Fruit fly (Drosophila melanogaster) whole organism: ENCODE data around the gene Pits.

ENCODE experiments used
- CG8478 ChIP-seq: fragments of >200 bp; optimal IDR thresholded peaks from 2 replicates; lab custom pipeline; 2018; ENCODE audit warnings: inconsistent platforms
- Dll ChIP-seq: fragments of >200 bp; optimal IDR thresholded peaks from 2 replicates; lab custom pipeline; 2017
- EcR ChIP-seq, 2 experiments: fragments of >200 bp; optimal IDR thresholded peaks; 2 replicates each; lab custom pipeline; 2017; ENCODE audit warnings: missing biosample characterization in 2 of 2, missing genetic modification characterization in 2 of 2, missing genetic modification reagents in 2 of 2
- pan ChIP-seq: fragments of >200 bp; optimal IDR thresholded peaks from 2 replicates; lab custom pipeline; 2017
- psq ChIP-seq: fragments of >200 bp; optimal IDR thresholded peaks from 2 replicates; lab custom pipeline; 2017
- usp ChIP-seq: fragments of >200 bp; optimal IDR thresholded peaks from 2 replicates; lab custom pipeline; 2017; ENCODE audit warnings: missing biosample characterization, missing genetic modification characterization, mixed read lengths

Pits gene

dm6 chrX:12582984-12583869, at the start of gene Pits:
Gene Pits, minus strand, starts transcription at chrX:12583193.
- no peak for TF ChIP-seq pan (lab: Kevin White, UChicago)
- no peak for TF ChIP-seq psq (lab: Kevin White, UChicago)
- TF ChIP-seq EcR (GFP tag; optimal IDR thresholded peaks at IDR 0.05; lab: Kevin White, UChicago): no peak
- no peak for TF ChIP-seq CG8478 (lab: Kevin White, UChicago)
- no peak for TF ChIP-seq Dll (lab: Kevin White, UChicago)
- TF ChIP-seq usp (GFP tag; lab: Kevin White, UChicago): no peak

- TF ChIP-seq Dll (lab: Kevin White, UChicago) (no peak), CG8478 (lab: Kevin White, UChicago) (no peak), pan (lab: Kevin White, UChicago) (no peak), psq (lab: Kevin White, UChicago) (no peak), usp (GFP tag; lab: Kevin White, UChicago) (no peak), EcR (GFP tag; optimal IDR thresholded peaks at IDR 0.05; lab: Kevin White, UChicago) (no peak)
Observed at dm6 chrX:12632157-12632422, 49.1 kb upstream of the Pits start.

dm6 chrX:12631317-12632156, 48.5 kb upstream of the Pits start, which contains the start of gene Tomosyn:
Gene Tomosyn, plus strand, starts transcription at chrX:12631605.
- TF ChIP-seq Dll (lab: Kevin White, UChicago) (no peak), psq (lab: Kevin White, UChicago) (no peak), CG8478 (lab: Kevin White, UChicago) (no peak), pan (lab: Kevin White, UChicago) (no peak), usp (GFP tag; lab: Kevin White, UChicago) (no peak), EcR (GFP tag; optimal IDR thresholded peaks at IDR 0.05; lab: Kevin White, UChicago) (no peak)

dm6 chrX:12629564-12629963, 46.6 kb upstream of the Pits start, which contains the start of the genes Aven and CG2540:
Gene Aven, minus strand, starts transcription at chrX:12629640.
Gene CG2540, plus strand, starts transcription at chrX:12629878.
- no peak for TF ChIP-seq EcR (GFP tag; optimal IDR thresholded peaks at IDR 0.05; lab: Kevin White, UChicago)
- no peak for TF ChIP-seq CG8478 (lab: Kevin White, UChicago)
- TF ChIP-seq pan (lab: Kevin White, UChicago): no peak

- TF ChIP-seq usp (GFP tag; lab: Kevin White, UChicago) (no peak), Dll (lab: Kevin White, UChicago) (no peak), CG8478 (lab: Kevin White, UChicago) (no peak), pan (lab: Kevin White, UChicago) (no peak), EcR (GFP tag; optimal IDR thresholded peaks at IDR 0.05; lab: Kevin White, UChicago) (no peak), psq (lab: Kevin White, UChicago) (no peak)
Observed at dm6 chrX:12625594-12626274, 42.7 kb upstream of the Pits start.

- TF ChIP-seq psq (lab: Kevin White, UChicago) (no peak), EcR (GFP tag; optimal IDR thresholded peaks at IDR 0.05; lab: Kevin White, UChicago) (no peak), pan (lab: Kevin White, UChicago) (no peak), Dll (lab: Kevin White, UChicago) (no peak), CG8478 (lab: Kevin White, UChicago) (no peak), usp (GFP tag; lab: Kevin White, UChicago) (no peak)
Observed at dm6 chrX:12623992-12624391, 41.0 kb upstream of the Pits start, which contains the start of gene CG15728. Gene CG15728, plus strand, starts transcription at chrX:12624292.

- TF ChIP-seq Dll (lab: Kevin White, UChicago): no peak
- no peak for TF ChIP-seq pan (lab: Kevin White, UChicago)
- no peak for TF ChIP-seq psq (lab: Kevin White, UChicago)
- TF ChIP-seq EcR (GFP tag; optimal IDR thresholded peaks at IDR 0.05; lab: Kevin White, UChicago): no peak
- TF ChIP-seq CG8478 (lab: Kevin White, UChicago): no peak
- TF ChIP-seq usp (GFP tag; lab: Kevin White, UChicago): no peak
Observed at dm6 chrX:12621640-12622039, 38.6 kb upstream of the Pits start.

- TF ChIP-seq psq (lab: Kevin White, UChicago) (no peak), Dll (lab: Kevin White, UChicago) (no peak), usp (GFP tag; lab: Kevin White, UChicago) (no peak), pan (lab: Kevin White, UChicago) (no peak), CG8478 (lab: Kevin White, UChicago) (no peak), EcR (GFP tag; optimal IDR thresholded peaks at IDR 0.05; lab: Kevin White, UChicago) (no peak)
Observed at dm6 chrX:12615752-12616366, 32.9 kb upstream of the Pits start, which contains the start of gene CG11085. Gene CG11085, plus strand, starts transcription at chrX:12616316.

dm6 chrX:12613248-12613805, 30.3 kb upstream of the Pits start:
- TF ChIP-seq psq (lab: Kevin White, UChicago) (no peak), usp (GFP tag; lab: Kevin White, UChicago) (no peak), EcR (GFP tag; optimal IDR thresholded peaks at IDR 0.05; lab: Kevin White, UChicago) (no peak), Dll (lab: Kevin White, UChicago) (no peak), pan (lab: Kevin White, UChicago) (no peak), CG8478 (lab: Kevin White, UChicago) (no peak)
